Fruit fly (Drosophila melanogaster) whole organism, adult: ENCODE results near the gene CG18577.

ENCODE experiments used
- CG11617 ChIP-seq: fragments of 200-800 bp; sonication (Bioruptor generic); optimal IDR thresholded peaks from 2 replicates; lab custom pipeline; 2017; ENCODE audit warnings: mild to moderate bottlenecking, missing biosample characterization, missing genetic modification reagents, missing genetic modification characterization
- CG1620 ChIP-seq: fragments of 200-800 bp; sonication (Bioruptor generic); optimal IDR thresholded peaks from 2 replicates; lab custom pipeline; 2016; ENCODE audit warnings: missing biosample characterization, missing genetic modification characterization
- CG5204 ChIP-seq: fragments of 200-800 bp; sonication (Bioruptor generic); optimal IDR thresholded peaks from 2 replicates; lab custom pipeline; 2016; ENCODE audit warnings: missing biosample characterization, missing genetic modification characterization
- CG7045 ChIP-seq: fragments of 200-800 bp; sonication (Bioruptor generic); optimal IDR thresholded peaks from 2 replicates; lab custom pipeline; 2017; ENCODE audit warnings: missing biosample characterization, mild to moderate bottlenecking, missing genetic modification characterization
- Mnt ChIP-seq: fragments of 200-800 bp; sonication (Bioruptor generic); optimal IDR thresholded peaks from 2 replicates; lab custom pipeline; 2016; ENCODE audit warnings: missing biosample characterization, mild to moderate bottlenecking, missing genetic modification characterization
- cnc ChIP-seq, 2 experiments: fragments of >200 bp; optimal IDR thresholded peaks; 2 replicates each; lab custom pipeline; 2017
- tj ChIP-seq: fragments of 200-800 bp; sonication (Bioruptor generic); optimal IDR thresholded peaks from 3 replicates; lab custom pipeline; 2017; ENCODE audit warnings: missing biosample characterization, mild to moderate bottlenecking, missing genetic modification characterization, moderate library complexity

- TF ChIP-seq cnc (optimal IDR thresholded peaks at IDR 0.05; lab: Kevin White, UChicago) (no peak), tj (GFP tag; lab: Kevin White, UChicago) (no peak), CG7045 (GFP tag; lab: Kevin White, UChicago) (no peak), Mnt (GFP tag; lab: Kevin White, UChicago) (no peak), CG11617 (no peak), CG5204 (GFP tag; lab: Kevin White, UChicago) (no peak), CG1620 (GFP tag; lab: Kevin White, UChicago) (no peak)
These were observed 23.3 kb upstream of the CG18577 start, which contains the start of gene Ugt35A1 for dm6 chr3R:11172460-11173168.
